Fruit fly (Drosophila melanogaster) ovary, adult (tissue): ENCODE measurements around the gene NANS.

Experiments
- CG17801 ChIP-seq: fragments of 200-800 bp; optimal IDR thresholded peaks from 2 replicates; lab custom pipeline; 2019; ENCODE audit warnings: missing biosample characterization, mild to moderate bottlenecking, missing genetic modification characterization, moderate library complexity; ENCODE audit not compliant: partially characterized antibody

The NANS gene

DNA sequence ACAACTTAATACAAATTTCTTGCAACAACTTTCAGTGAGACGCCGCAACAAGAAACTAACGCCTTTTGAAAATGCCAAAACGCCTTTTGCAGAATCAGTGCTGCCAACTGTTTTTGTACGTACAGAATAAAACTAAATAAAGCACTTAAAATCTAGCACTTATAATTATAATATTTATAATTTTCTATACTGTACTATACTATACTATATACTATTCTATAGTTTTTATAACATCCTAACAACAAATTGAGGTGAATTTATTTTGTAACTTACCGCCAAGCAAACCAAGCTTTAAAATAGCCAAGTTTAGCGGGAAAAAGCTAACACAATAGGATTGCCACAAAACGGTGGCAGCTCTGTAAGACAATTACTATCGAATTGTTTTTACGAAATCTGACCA is 7.4 kb downstream of the NANS start, which contains the start of the genes Aos1 and Srlp:
Gene Aos1 (minus strand): TSS at position 59 of the 400 bp plus-strand sequence.
Gene Srlp (plus strand): TSS at position 335 of the 400 bp plus-strand sequence.
- TF ChIP-seq CG17801 (GFP tag; lab: Kevin White, UChicago), result peak; percentile 52

DNA sequence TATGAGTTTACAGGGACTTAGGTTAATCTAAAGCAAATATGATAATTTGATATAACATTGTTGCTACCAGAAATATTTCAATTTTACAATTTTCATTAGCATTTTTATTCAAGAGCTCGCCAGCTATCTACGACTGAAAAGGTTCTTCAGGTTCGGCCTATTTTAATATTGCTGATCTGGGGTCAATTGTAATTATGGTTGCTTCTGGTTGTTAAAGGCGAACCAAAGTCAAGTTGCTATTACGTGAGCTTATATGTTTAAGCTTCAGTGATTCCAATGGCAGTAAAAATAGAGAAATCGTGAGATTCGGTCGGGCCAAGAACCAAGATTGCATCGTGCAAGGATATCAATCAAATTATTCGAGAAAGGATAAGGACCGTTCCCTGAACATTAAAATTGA is 9.6 kb downstream of the NANS start, which contains the start of gene Desat2:
Gene Desat2 (plus strand): TSS at position 301 of the 400 bp plus-strand sequence.
- no peak for TF ChIP-seq CG17801 (GFP tag; lab: Kevin White, UChicago)

DNA sequence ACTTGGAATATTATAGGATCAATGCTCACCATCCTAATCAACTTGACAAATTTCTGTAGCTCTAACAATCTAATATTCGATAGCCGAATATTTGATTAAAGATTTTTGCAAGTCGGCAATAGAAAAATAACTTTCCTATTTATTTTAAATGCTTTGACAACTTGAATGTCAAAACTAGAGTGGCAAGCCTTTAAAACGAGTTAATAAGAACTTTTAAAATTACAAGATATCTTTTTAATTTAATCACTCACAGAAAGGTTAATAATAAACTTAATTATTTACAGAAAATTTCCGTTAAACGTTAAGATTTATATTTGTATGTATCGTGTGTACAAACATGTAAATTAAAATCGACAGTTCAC is 12.6 kb downstream of the NANS start, which contains the start of the genes CG17207 and CG46427:
Gene CG17207 (minus strand): TSS at position 101 of the 362 bp plus-strand sequence.
Gene CG46427 (minus strand): TSS at position 101 of the 362 bp plus-strand sequence.
- no peak for TF ChIP-seq CG17801 (GFP tag; lab: Kevin White, UChicago)

DNA sequence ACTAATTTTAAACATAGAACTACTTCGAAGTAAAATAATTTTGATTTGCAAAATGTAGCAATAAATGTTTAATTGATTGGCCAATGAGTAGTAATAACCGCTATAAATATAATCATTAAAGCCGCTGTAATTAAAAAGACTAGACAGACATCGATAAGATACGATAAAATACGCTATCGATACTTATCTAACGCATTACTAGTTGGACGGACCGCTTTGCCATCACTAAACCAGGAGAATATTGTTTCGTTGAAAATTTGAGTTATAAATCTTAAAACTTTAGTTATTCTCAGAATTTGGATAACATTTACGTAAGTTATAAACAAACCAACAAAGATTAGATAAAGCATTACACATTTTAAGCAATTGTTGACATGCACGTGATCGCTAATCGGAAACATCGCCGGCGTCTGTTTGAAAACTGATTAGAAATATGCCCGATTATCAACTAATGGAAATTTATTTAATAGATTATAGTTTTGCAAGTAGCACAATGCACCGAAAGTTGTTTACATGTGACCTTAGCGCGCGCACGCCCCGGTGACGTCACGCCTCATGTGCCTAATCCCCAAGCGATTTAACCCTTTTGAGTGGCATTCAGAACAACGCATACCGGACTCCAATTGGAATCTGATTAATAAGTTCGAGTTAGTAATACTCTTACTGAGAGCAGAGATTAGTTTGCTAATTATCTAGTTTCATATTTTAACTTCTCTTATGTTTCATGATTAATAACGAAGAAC is 13.2 kb downstream of the NANS start, which contains the start of gene Desat1:
Gene Desat1 (plus strand): TSS at position 200 of the 743 bp plus-strand sequence.
- peak; percentile 3 for TF ChIP-seq CG17801 (GFP tag; lab: Kevin White, UChicago)

DNA sequence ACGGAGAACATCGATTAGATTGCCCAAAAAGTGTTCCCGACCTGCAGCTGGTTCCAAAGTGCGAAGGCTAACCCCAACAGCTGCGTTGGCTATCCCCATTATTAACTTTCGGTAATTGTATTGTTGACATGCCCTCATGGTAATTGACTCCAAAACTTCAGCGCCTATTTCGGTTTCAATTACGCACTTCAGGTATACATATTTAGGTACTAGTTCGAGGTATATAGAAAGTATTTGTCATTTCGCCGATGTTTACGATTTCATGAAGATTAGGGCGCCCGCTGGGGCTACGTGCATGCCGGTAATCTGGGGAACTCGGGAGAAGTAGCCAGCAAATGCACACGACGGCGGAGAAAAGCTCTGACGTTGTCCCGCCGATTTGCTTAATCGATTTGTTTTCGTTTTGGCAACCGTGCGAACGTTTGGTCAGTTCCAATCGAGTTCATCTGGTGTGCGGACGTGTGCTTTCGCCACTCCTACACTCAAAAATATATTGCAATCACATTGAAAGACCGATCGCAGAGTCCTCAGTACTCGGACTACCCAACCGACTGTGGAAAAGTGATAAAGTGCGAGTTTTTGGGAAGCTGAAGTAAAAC is 14.7 kb downstream of the NANS start:
- no peak for TF ChIP-seq CG17801 (GFP tag; lab: Kevin White, UChicago)

DNA sequence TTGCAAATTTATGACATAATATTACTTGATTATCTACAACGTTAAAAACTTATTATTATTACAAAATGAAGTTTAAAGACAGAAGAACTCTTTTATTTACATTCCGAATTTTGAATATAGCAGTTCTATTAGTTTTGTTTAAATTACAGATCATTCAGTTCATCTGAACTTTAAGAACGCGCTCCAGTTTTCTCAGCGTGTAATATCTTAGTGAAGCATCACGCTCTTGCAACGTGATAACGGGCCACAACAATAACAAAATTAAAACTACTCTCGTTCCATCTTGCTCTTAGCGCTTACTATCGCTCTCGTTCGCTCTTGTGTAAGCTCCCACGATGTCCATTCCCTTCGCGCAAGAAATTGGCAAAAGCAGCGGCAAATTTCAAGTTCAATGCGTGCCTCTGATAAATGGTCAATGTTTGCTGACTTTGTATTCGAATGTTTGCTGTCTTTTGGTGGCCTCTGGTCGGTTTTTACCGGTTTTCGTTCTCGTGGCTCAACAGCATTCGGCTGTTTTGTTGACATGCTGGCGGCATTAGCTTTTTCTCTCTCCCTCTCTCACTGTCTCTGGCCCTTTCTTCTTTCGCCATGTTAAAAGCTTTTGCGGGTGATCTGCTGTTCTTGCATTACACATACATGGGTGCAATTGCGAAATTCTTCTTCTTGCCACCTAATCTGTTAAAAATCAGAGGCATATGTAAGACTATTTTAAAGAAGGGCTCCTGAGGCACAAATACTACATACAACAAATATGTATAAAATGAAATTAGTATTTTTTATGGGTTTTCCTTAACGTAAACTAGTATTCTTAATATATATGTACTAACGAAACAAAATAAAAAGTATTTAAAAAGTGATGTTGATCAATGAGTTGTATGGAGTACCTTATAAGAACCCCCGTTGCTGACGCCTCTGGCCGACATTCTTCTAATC is 16.5 kb downstream of the NANS start:
- TF ChIP-seq CG17801 (GFP tag; lab: Kevin White, UChicago), result peak; percentile 87

DNA sequence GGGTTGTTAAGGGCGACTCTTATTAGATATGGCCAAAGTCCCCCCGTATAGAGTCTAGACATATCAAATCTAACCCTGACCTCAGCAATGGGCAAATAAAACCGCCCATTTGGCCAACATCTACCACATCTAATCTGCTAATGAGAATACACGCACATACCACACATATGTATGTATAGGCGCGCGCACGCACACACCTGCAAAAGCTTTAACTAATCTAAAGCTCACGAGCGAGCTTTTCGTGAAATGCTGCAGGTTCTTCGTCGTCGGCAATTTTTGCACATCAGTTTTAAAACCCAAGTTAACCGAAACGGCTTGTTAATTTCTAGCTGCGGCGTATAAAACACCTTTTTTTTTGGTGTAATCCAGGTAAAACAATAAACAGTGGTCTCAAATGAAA is 17.4 kb downstream of the NANS start:
- TF ChIP-seq CG17801 (GFP tag; lab: Kevin White, UChicago), result no peak

DNA sequence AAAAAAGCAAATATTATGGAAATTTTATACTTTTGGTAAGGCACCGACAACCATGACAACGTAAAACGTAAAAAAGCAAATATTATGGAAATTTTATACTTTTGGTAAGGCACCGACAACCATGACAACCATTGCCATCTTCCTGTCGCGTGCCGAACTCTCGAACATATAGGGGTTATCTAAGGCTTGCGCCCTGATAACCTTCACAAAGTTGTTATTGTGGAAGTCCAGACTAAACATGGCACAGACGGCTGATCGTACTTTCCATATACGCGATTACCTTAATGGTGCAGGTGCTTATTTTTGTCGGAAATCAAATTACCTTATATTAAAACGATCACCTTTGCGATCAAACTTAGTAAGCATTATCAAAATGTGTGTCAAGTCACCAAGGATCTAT is 19.1 kb downstream of the NANS start:
- no peak for TF ChIP-seq CG17801 (GFP tag; lab: Kevin White, UChicago)

DNA sequence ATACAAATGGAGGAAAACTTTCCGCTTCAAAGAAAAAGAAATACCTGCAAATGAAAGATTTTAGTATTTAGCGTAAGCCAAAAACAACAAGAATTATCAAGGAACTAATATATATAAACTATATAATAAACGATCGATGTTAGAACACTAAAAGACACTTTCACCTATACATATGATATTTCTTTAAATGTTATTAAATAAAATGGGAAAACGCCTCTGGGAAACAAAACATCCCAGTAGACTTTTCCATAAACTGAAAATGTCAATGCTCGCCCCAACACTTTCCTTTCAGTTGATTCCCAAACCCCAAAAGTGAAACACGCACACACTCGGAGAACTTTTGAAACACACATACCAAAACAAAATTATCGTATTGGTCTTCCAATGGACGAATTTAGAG is 21.0 kb downstream of the NANS start, which contains the start of gene vrs:
Gene vrs (plus strand): TSS at position 301 of the 400 bp plus-strand sequence.
- TF ChIP-seq CG17801 (GFP tag; lab: Kevin White, UChicago), result no peak

DNA sequence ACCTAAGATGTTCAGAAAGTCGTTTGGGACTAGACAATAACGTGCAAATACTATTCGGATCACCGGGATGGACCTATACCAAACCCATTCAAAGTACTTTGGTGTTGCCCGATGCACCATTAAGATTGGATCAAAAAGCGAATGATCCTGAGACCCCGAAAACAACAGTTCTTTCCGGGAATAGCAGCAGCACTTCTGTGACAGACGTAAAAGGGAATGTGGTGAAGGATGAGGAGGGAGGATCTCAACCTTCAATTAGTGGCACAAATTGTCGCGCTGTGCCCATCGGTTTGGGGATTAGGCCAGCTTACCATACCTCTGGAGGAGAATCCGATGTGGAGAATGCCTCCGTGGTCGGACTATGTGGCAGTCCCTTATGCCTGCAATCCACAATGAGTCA is 22.0 kb downstream of the NANS start:
- no peak for TF ChIP-seq CG17801 (GFP tag; lab: Kevin White, UChicago)

DNA sequence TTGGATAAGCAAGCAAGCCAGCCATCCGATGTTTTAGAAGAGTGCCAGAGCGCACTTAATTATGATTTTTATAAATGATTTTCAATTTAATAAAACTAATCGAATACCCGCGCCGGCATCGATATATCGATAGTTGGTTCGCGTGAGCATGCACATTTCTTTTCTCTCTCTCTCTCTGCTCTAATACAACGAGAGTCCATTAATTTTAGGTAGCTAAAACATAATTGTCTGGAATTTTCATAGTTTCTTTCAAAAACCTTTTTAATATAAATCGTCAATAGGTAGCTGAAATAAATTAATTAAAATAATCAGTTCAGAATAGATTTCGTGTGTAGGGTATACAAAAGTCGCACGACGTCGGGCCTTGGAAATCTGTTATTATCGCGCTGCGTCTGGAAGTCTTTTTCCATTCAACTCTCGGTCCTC is 22.5 kb downstream of the NANS start, which contains the start of gene CG18549:
Gene CG18549 (plus strand): TSS at position 408 of the 426 bp plus-strand sequence.
- peak; percentile 100 for TF ChIP-seq CG17801 (GFP tag; lab: Kevin White, UChicago)

DNA sequence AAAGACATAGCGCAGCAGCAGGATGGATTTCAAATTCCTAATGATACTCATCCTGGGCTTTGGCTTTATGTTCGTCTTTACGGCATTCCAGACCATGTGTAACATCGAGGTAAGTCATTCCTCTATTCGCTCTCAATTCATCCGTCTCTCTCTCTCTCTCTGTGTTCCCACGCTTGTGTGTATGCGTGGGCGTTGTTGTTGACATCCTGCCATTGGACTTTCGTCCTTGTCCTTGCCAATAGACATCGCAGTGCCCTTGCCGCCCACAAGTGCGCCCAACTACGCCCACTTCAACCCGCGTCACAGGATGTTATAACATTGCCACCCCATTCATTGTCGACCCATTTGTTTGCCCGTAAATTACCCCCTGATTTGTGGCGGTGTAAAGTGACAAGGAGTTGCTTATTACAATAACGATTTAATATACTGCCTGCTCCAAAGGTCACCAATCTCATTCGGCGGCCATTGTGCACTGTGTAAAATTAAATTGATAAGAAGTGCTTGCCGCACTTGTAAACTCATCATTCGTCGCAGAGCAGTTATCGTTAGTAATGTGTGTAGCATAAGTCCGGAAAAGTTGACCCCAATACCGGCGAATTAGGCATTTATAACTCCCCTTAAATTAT is 23.4 kb downstream of the NANS start:
- TF ChIP-seq CG17801 (GFP tag; lab: Kevin White, UChicago), result no peak

DNA sequence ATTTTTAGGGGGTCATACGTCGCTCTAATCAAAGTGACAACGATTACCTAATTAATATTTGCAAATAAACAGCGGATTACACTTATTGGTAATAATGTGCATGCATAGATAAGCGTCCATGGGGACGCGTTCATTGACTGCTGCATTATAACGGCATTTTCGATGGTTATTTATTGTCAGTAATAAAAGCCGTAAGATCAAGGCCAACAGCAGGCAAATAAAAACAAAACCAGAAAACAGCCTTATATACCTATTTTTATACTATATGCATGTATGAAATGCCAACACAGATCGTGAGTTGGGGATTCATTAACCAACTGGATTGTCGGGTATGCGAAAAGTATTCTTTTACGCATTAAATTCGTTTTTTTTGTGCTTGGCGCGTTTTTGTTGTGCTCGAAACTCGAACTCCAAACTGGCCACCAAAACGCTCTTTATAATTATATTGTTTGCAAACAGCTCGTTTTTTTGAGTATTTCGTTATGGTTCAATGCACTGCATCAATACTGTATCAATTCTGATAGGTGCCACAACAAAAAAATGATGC is 24.4 kb downstream of the NANS start:
- TF ChIP-seq CG17801 (GFP tag; lab: Kevin White, UChicago), result no peak

DNA sequence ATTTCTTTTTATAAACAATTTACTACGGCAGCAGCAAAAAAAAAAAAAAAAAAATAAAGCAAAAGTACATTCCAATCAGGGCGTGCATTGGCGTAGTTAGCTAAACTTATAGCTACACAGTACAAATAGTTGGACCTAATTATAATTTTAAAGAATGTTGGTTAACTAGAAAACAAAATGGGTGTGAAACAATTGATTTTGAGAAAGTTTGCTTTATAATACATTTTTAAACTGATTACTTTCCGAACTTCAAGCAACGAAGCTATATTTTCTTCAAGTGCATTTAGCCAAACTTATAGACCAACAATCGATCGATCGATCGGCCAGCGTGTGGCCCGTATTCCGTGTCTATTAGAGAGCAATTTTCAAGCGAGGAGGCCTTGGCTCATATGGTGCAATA is 25.0 kb downstream of the NANS start:
- peak; percentile 60 for TF ChIP-seq CG17801 (GFP tag; lab: Kevin White, UChicago)
